Fruit fly (Drosophila melanogaster) Kc167 (cell line): ENCODE measurements around the gene CG10132.

ENCODE experiments used
- Myc ChIP-seq: fragments of >200 bp; optimal IDR thresholded peaks from 2 replicates; lab custom pipeline; 2017; ENCODE audit warnings: missing external identifiers
- Sin3A ChIP-seq: fragments of >200 bp; optimal IDR thresholded peaks from 2 replicates; lab custom pipeline; 2018; ENCODE audit warnings: missing external identifiers
- h ChIP-seq: fragments of >200 bp; optimal IDR thresholded peaks from 3 replicates; lab custom pipeline; 2018; ENCODE audit warnings: missing external identifiers
- psq ChIP-seq: fragments of >200 bp; optimal IDR thresholded peaks from 2 replicates; lab custom pipeline; 2017; ENCODE audit warnings: missing external identifiers

dm6 chr2L:19549412-19549811 lies 30.8 kb downstream of the CG10132 start:
- no peak for TF ChIP-seq Sin3A (lab: Kevin White, UChicago)
- TF ChIP-seq psq (lab: Kevin White, UChicago), result no peak
- TF ChIP-seq Myc (lab: Kevin White, UChicago), result no peak
- no peak for TF ChIP-seq h (lab: Kevin White, UChicago)
